Fruit fly (Drosophila melanogaster) whole organism, embryonic: ENCODE results near the gene CG11723.

Experiments
- Blimp-1 ChIP-seq: fragments of 200-800 bp; sonication (Bioruptor generic); optimal IDR thresholded peaks from 3 replicates; lab custom pipeline; 2018; ENCODE audit warnings: missing biosample characterization, missing genetic modification characterization, mild to moderate bottlenecking, moderate library complexity, missing genetic modification reagents
- CG10366 ChIP-seq: fragments of 200-800 bp; sonication (Bioruptor generic); IDR thresholded peaks from 2 replicates; pipeline ENCODE4 v1.3.6; 2022; ENCODE audit warnings: missing biosample characterization, missing genetic modification characterization
- CG12071 ChIP-seq: fragments of 200-800 bp; sonication (Bioruptor generic); optimal IDR thresholded peaks from 3 replicates; lab custom pipeline; 2018; ENCODE audit warnings: missing biosample characterization, mild to moderate bottlenecking, missing genetic modification characterization
- CG12219 ChIP-seq: fragments of 200-800 bp; sonication (Bioruptor generic); optimal IDR thresholded peaks from 3 replicates; lab custom pipeline; 2018; ENCODE audit warnings: missing biosample characterization, mild to moderate bottlenecking, missing genetic modification characterization
- CG12391 ChIP-seq: fragments of 200-800 bp; sonication (Bioruptor generic); optimal IDR thresholded peaks from 3 replicates; lab custom pipeline; 2018; ENCODE audit warnings: missing biosample characterization, mild to moderate bottlenecking, missing genetic modification characterization, moderate library complexity
- CG12769 ChIP-seq: fragments of 200-800 bp; sonication (Bioruptor generic); optimal IDR thresholded peaks from 2 replicates; lab custom pipeline; 2019; ENCODE audit warnings: missing biosample characterization, mild to moderate bottlenecking, missing genetic modification characterization, moderate library complexity
- CG14667 ChIP-seq: fragments of 200-800 bp; sonication (Bioruptor generic); IDR thresholded peaks from 2 replicates; pipeline ENCODE4 v1.3.6; 2022; ENCODE audit warnings: missing biosample characterization, missing genetic modification characterization
- CG17361 ChIP-seq: fragments of 200-800 bp; sonication (Bioruptor generic); IDR thresholded peaks from 3 replicates; pipeline ENCODE4 v1.3.6; 2022; ENCODE audit warnings: missing biosample characterization, missing genetic modification characterization
- CG1792 ChIP-seq: fragments of 200-800 bp; sonication (Bioruptor generic); optimal IDR thresholded peaks from 2 replicates; lab custom pipeline; 2016; ENCODE audit warnings: missing biosample characterization, missing genetic modification characterization
- CG18011 ChIP-seq: fragments of 200-800 bp; sonication (Bioruptor generic); optimal IDR thresholded peaks from 2 replicates; lab custom pipeline; 2017; ENCODE audit warnings: missing biosample characterization, missing genetic modification characterization, mild to moderate bottlenecking, moderate library complexity, missing genotype
- CG31388 ChIP-seq: fragments of 200-800 bp; sonication (Bioruptor generic); optimal IDR thresholded peaks from 2 replicates; lab custom pipeline; 2016; ENCODE audit warnings: missing biosample characterization, missing genetic modification characterization
- CG34422 ChIP-seq: fragments of 200-800 bp; sonication (Bioruptor generic); IDR thresholded peaks from 3 replicates; pipeline ENCODE4 v1.3.6; 2022; ENCODE audit warnings: missing biosample characterization, missing genetic modification characterization
- CG43689 ChIP-seq: fragments of 200-800 bp; sonication (Bioruptor generic); IDR thresholded peaks from 2 replicates; pipeline ENCODE4 v1.3.6; 2022; ENCODE audit warnings: missing biosample characterization, missing genetic modification characterization
- CG6689 ChIP-seq: fragments of 200-800 bp; sonication (Bioruptor generic); IDR thresholded peaks from 2 replicates; pipeline ENCODE4 v1.3.6; 2022; ENCODE audit warnings: missing biosample characterization, missing genetic modification characterization
- CG6765 ChIP-seq: fragments of 200-800 bp; sonication (Bioruptor generic); optimal IDR thresholded peaks from 3 replicates; lab custom pipeline; 2017; ENCODE audit warnings: missing biosample characterization, mild to moderate bottlenecking, missing genetic modification characterization
- CrebB ChIP-seq: fragments of 200-800 bp; sonication (Bioruptor generic); optimal IDR thresholded peaks from 3 replicates; lab custom pipeline; 2018; ENCODE audit warnings: missing biosample characterization, mild to moderate bottlenecking, missing genetic modification characterization
- Dad ChIP-seq: fragments of 200-800 bp; sonication (Bioruptor generic); optimal IDR thresholded peaks from 3 replicates; lab custom pipeline; 2016; ENCODE audit warnings: missing biosample characterization, missing genetic modification characterization
- Fer1 ChIP-seq: fragments of 200-800 bp; sonication (Bioruptor generic); optimal IDR thresholded peaks from 2 replicates; lab custom pipeline; 2017; ENCODE audit warnings: missing biosample characterization, mild to moderate bottlenecking, missing genetic modification characterization
- MTF-1 ChIP-seq: fragments of 200-800 bp; sonication (Bioruptor generic); optimal IDR thresholded peaks from 2 replicates; lab custom pipeline; 2018; ENCODE audit warnings: missing biosample characterization, mild to moderate bottlenecking, missing genetic modification characterization, borderline replicate concordance
- Med ChIP-seq: fragments of 200-800 bp; sonication (Bioruptor generic); peaks from one replicate; lab custom pipeline; 2016; ENCODE audit warnings: missing biosample characterization, missing genetic modification characterization, mild to moderate bottlenecking, inconsistent platforms, moderate library complexity
- NC2β ChIP-seq: fragments of 200-800 bp; sonication (Bioruptor generic); optimal IDR thresholded peaks from 2 replicates; lab custom pipeline; 2016; ENCODE audit warnings: missing biosample characterization, missing genetic modification characterization
- Rfx ChIP-seq: fragments of 200-800 bp; sonication (Bioruptor generic); IDR thresholded peaks from 2 replicates; pipeline ENCODE4 v1.3.6; 2022; ENCODE audit warnings: missing biosample characterization, missing genetic modification characterization
- Side ChIP-seq: fragments of 200-800 bp; sonication (Bioruptor generic); optimal IDR thresholded peaks from 2 replicates; lab custom pipeline; 2016; ENCODE audit warnings: missing biosample characterization, missing genetic modification characterization
- Sox100B ChIP-seq: fragments of 200-800 bp; sonication (Bioruptor generic); optimal IDR thresholded peaks from 3 replicates; lab custom pipeline; 2018; ENCODE audit warnings: missing biosample characterization, mild to moderate bottlenecking, missing genetic modification characterization
- ap ChIP-seq: fragments of 200-800 bp; sonication (Bioruptor generic); IDR thresholded peaks from 2 replicates; pipeline ENCODE4 v1.3.6; 2022; ENCODE audit warnings: missing biosample characterization, missing genetic modification characterization
- ara ChIP-seq: fragments of 200-800 bp; sonication (Bioruptor generic); IDR thresholded peaks from 2 replicates; pipeline ENCODE4 v1.3.6; 2022; ENCODE audit warnings: missing biosample characterization, missing genetic modification characterization
- ase ChIP-seq: fragments of 200-800 bp; sonication (Bioruptor generic); IDR thresholded peaks from 3 replicates; pipeline ENCODE4 v1.3.6; 2022; ENCODE audit warnings: missing biosample characterization, missing genetic modification characterization
- ato ChIP-seq: fragments of 200-800 bp; sonication (Bioruptor generic); IDR thresholded peaks from 2 replicates; pipeline ENCODE4 v1.3.6; 2022; ENCODE audit warnings: missing biosample characterization, missing genetic modification characterization; ENCODE audit not compliant: partially characterized antibody
- bsh ChIP-seq, 2 experiments: fragments of 200-800 bp; sonication (Bioruptor generic); optimal IDR thresholded peaks; 2 replicates each; lab custom pipeline; 2017 to 2018; ENCODE audit warnings: mild to moderate bottlenecking in 2 of 2, missing biosample characterization in 2 of 2, missing genetic modification characterization in 2 of 2, moderate library complexity in 1 of 2
- chif ChIP-seq, 2 experiments: fragments of 200-800 bp; sonication (Bioruptor generic); optimal IDR thresholded peaks; 3 replicates each; lab custom pipeline; 2016; ENCODE audit warnings: missing biosample characterization in 2 of 2, missing genetic modification characterization in 2 of 2
- crp ChIP-seq, 2 experiments: fragments of 200-800 bp; sonication (Bioruptor generic); optimal IDR thresholded peaks; 2 replicates in 1 of 2; 3 replicates in 1 of 2; lab custom pipeline; 2017; ENCODE audit warnings: missing biosample characterization in 2 of 2, missing genetic modification characterization in 2 of 2, mild to moderate bottlenecking in 1 of 2, moderate library complexity in 1 of 2
- dmrt11E ChIP-seq: fragments of 200-800 bp; sonication (Bioruptor generic); optimal IDR thresholded peaks from 3 replicates; lab custom pipeline; 2018; ENCODE audit warnings: missing biosample characterization, mild to moderate bottlenecking, missing genetic modification characterization, moderate library complexity
- ems ChIP-seq: fragments of 200-800 bp; sonication (Bioruptor generic); optimal IDR thresholded peaks from 3 replicates; lab custom pipeline; 2016; ENCODE audit warnings: missing biosample characterization, missing genetic modification characterization
- eve ChIP-seq, 2 experiments: fragments of >200 bp; optimal IDR thresholded peaks; 2 replicates each; lab custom pipeline; 2017; ENCODE audit warnings: missing biosample characterization in 2 of 2, missing genetic modification characterization in 2 of 2
- fd96Cb ChIP-seq: fragments of 200-800 bp; sonication (Bioruptor generic); optimal IDR thresholded peaks from 2 replicates; lab custom pipeline; 2018; ENCODE audit warnings: missing biosample characterization, mild to moderate bottlenecking, missing genetic modification characterization, moderate library complexity
- gsb-n ChIP-seq: fragments of 200-800 bp; sonication (Bioruptor generic); optimal IDR thresholded peaks from 3 replicates; lab custom pipeline; 2018; ENCODE audit warnings: missing biosample characterization, mild to moderate bottlenecking, missing genetic modification characterization
- hth ChIP-seq: fragments of >200 bp; optimal IDR thresholded peaks from 2 replicates; lab custom pipeline; 2017; ENCODE audit warnings: inconsistent platforms
- jigr1 ChIP-seq: fragments of 200-800 bp; sonication (Bioruptor generic); IDR thresholded peaks from 3 replicates; pipeline ENCODE4 v1.3.6; 2022; ENCODE audit warnings: missing biosample characterization, missing genetic modification characterization
- ken ChIP-seq: fragments of 200-800 bp; sonication (Bioruptor generic); IDR thresholded peaks from 3 replicates; pipeline ENCODE4 v1.3.6; 2022; ENCODE audit warnings: missing biosample characterization, missing genetic modification characterization
- kni ChIP-seq: fragments of 200-800 bp; sonication (Bioruptor generic); optimal IDR thresholded peaks from 3 replicates; lab custom pipeline; 2017; ENCODE audit warnings: mild to moderate bottlenecking, missing biosample characterization, missing genetic modification reagents, missing genetic modification characterization
- nerfin-2 ChIP-seq: fragments of 200-800 bp; sonication (Bioruptor generic); IDR thresholded peaks from 2 replicates; pipeline ENCODE4 v1.3.6; 2022; ENCODE audit warnings: missing biosample characterization, missing genetic modification characterization; ENCODE audit not compliant: partially characterized antibody
- odd ChIP-seq: fragments of 200-800 bp; sonication (Bioruptor generic); optimal IDR thresholded peaks from 2 replicates; lab custom pipeline; 2017; ENCODE audit warnings: missing biosample characterization, mild to moderate bottlenecking, missing genetic modification characterization
- peb ChIP-seq: fragments of 200-800 bp; sonication (Bioruptor generic); IDR thresholded peaks from 2 replicates; pipeline ENCODE4 v1.3.6; 2022; ENCODE audit warnings: missing biosample characterization, missing genetic modification characterization
- phol ChIP-seq: fragments of 200-800 bp; sonication (Bioruptor generic); optimal IDR thresholded peaks from 3 replicates; lab custom pipeline; 2018; ENCODE audit warnings: missing biosample characterization, mild to moderate bottlenecking, missing genetic modification characterization, moderate library complexity
- ranshi ChIP-seq: fragments of 200-800 bp; sonication (Bioruptor generic); IDR thresholded peaks from 2 replicates; pipeline ENCODE4 v1.3.6; 2022; ENCODE audit warnings: missing biosample characterization, missing genetic modification characterization
- row ChIP-seq: fragments of 200-800 bp; sonication (Bioruptor generic); IDR thresholded peaks from 3 replicates; pipeline ENCODE4 v1.3.6; 2022; ENCODE audit warnings: missing biosample characterization, missing genetic modification characterization
- salm ChIP-seq: fragments of 200-800 bp; sonication (Bioruptor generic); optimal IDR thresholded peaks from 2 replicates; lab custom pipeline; 2018; ENCODE audit warnings: missing biosample characterization, mild to moderate bottlenecking, missing genetic modification characterization
- tna ChIP-seq: fragments of 200-800 bp; sonication (Bioruptor generic); IDR thresholded peaks from 2 replicates; pipeline ENCODE4 v1.3.6; 2022; ENCODE audit warnings: missing biosample characterization, missing genetic modification characterization; ENCODE audit not compliant: partially characterized antibody
- trem ChIP-seq: fragments of 200-800 bp; optimal IDR thresholded peaks from 3 replicates; lab custom pipeline; 2019; ENCODE audit warnings: missing biosample characterization, mild to moderate bottlenecking, missing genetic modification characterization, moderate library complexity

CG11723 gene

DNA sequence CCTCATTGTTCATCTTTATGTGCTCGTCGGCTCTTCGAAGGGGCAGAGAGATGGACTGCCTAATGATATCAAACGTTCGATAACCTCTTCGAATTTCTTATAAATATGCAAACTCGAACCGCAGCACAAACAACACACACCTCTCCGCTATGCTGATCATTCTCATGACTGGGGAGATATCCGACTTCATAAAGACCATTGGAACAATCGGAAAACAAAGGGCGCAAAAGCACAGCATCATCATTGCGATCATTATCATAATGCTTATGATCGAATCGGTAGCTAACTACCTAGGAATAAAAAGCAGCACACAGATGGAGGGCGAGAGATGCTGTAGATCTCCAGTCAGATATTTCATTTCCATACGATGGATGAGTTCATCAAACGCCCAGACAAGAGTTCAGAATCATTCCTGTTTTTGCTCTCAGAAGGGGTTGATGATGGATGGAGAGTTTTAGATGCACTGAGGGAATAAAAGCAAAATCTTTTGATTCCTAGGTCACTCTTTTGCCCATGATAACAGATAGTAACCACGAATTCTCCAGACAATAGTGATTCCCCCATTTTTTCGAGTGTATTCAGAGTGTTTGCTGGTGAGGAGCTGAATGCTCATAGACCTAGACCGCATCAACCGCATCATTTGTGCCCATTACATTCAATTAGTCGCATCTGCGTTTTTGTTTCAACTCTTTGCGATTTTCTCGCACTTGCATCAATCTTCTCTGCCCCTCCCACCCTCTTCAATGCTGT lies 20.1 kb upstream of the CG11723 start (continued):
- TF ChIP-seq trem (no peak), CG6765 (GFP tag; lab: Kevin White, UChicago) (no peak), gsb-n (tag; lab: Kevin White, UChicago) (no peak), salm (no peak), dmrt11E (tag; lab: Kevin White, UChicago) (peak; percentile 17), Fer1 (GFP tag; lab: Kevin White, UChicago) (no peak), kni (peak; percentile 71), ranshi (0 out of 2 replicates have a peak, but pooled peaks have one; percentile 5), Side (GFP tag; lab: Kevin White, UChicago) (no peak), ap (GFP tag; lab: Robert Waterston, UW) (no peak), CG12219 (GFP tag; lab: Kevin White, UChicago) (no peak), CG12769 (tag; lab: Kevin White, UChicago) (peak; percentile 66), CG1792 (GFP tag; lab: Kevin White, UChicago) (no peak), Med (GFP tag; lab: Kevin White, UChicago) (peak; percentile 51), CrebB (tag; lab: Kevin White, UChicago) (no peak), hth (lab: Kevin White, UChicago) (no peak), CG14667 (GFP tag; lab: Robert Waterston, UW) (no peak), Sox100B (GFP tag; lab: Kevin White, UChicago) (no peak), CG10366 (GFP tag; lab: Robert Waterston, UW) (no peak), Blimp-1 (peak; percentile 16), odd (GFP tag; lab: Kevin White, UChicago) (no peak), ato (GFP tag; lab: Robert Waterston, UW) (no peak), CG31388 (GFP tag; lab: Kevin White, UChicago) (no peak), jigr1 (GFP tag; lab: Robert Waterston, UW) (no peak), ase (GFP tag; lab: Robert Waterston, UW) (no peak), ems (GFP tag; lab: Kevin White, UChicago) (no peak), nerfin-2 (GFP tag; lab: Robert Waterston, UW) (no peak), CG43689 (GFP tag; lab: Robert Waterston, UW) (no peak), eve (GFP tag; optimal IDR thresholded peaks at IDR 0.05; lab: Kevin White, UChicago) (peak in 1 of 2 experiments; percentile 33), ken (GFP tag; lab: Robert Waterston, UW) (no peak), chif (GFP tag; optimal IDR thresholded peaks at IDR 0.05; lab: Kevin White, UChicago) (no peak), Rfx (GFP tag; lab: Robert Waterston, UW) (peak; percentile 5; the same call in 1 of the 2 replicates), ara (GFP tag; lab: Robert Waterston, UW) (no peak), tna (GFP tag; lab: Robert Waterston, UW) (no peak), MTF-1 (GFP tag; lab: Kevin White, UChicago) (no peak), Dad (GFP tag; lab: Kevin White, UChicago) (no peak), row (peak; percentile 24; the same call in 1 of the 3 replicates), CG18011 (GFP tag; lab: Kevin White, UChicago) (no peak), phol (tag; lab: Kevin White, UChicago) (peak; percentile 6), CG17361 (0 out of 3 replicates have a peak, but pooled peaks have one; percentile 17), fd96Cb (no peak), bsh (GFP tag; optimal IDR thresholded peaks at IDR 0.05; lab: Kevin White, UChicago) (peak in 1 of 2 experiments; percentile 14), peb (no peak), CG12391 (tag; lab: Kevin White, UChicago) (no peak), NC2β (no peak), crp (GFP tag; optimal IDR thresholded peaks at IDR 0.05; lab: Kevin White, UChicago) (no peak), CG6689 (GFP tag; lab: Robert Waterston, UW) (no peak), CG34422 (no peak), CG12071 (no peak)
